Fruit fly (Drosophila melanogaster) whole organism, pupa: ENCODE data around the gene CG13999.
A peak's percentile ranks its signal among the peaks of the same experiment; 100 is the strongest.

Source experiments
- CG10348 ChIP-seq: fragments of 200-800 bp; sonication (Bioruptor generic); IDR thresholded peaks from 2 replicates; pipeline ENCODE4 v1.3.6; 2022; ENCODE audit warnings: missing biosample characterization, missing genetic modification characterization
- CG12605 ChIP-seq: fragments of 200-800 bp; sonication (Bioruptor generic); IDR thresholded peaks from 2 replicates; pipeline ENCODE4 v1.3.6; 2022; ENCODE audit warnings: missing biosample characterization, missing genetic modification characterization
- CG13204 ChIP-seq: fragments of 200-800 bp; sonication (Bioruptor generic); optimal IDR thresholded peaks from 2 replicates; lab custom pipeline; 2018; ENCODE audit warnings: missing biosample characterization, mild to moderate bottlenecking, missing genetic modification characterization, moderate library complexity
- CG14655 ChIP-seq: fragments of 200-800 bp; sonication (Bioruptor generic); optimal IDR thresholded peaks from 3 replicates; lab custom pipeline; 2017; ENCODE audit warnings: mild to moderate bottlenecking, missing biosample characterization, missing genetic modification reagents, missing genetic modification characterization
- CG15710 ChIP-seq: fragments of 200-800 bp; sonication (Bioruptor generic); optimal IDR thresholded peaks from 2 replicates; lab custom pipeline; 2018; ENCODE audit warnings: missing biosample characterization, mild to moderate bottlenecking, missing genetic modification characterization, moderate library complexity
- CG17806 ChIP-seq: fragments of 200-800 bp; sonication (Bioruptor generic); optimal IDR thresholded peaks from 2 replicates; lab custom pipeline; 2018; ENCODE audit warnings: missing biosample characterization, mild to moderate bottlenecking, missing genetic modification characterization, moderate library complexity
- CG32121 ChIP-seq: fragments of 200-800 bp; sonication (Bioruptor generic); IDR thresholded peaks from 2 replicates; pipeline ENCODE4 v1.3.6; 2022; ENCODE audit warnings: missing biosample characterization, missing genetic modification characterization
- CG34367 ChIP-seq: fragments of 200-800 bp; sonication (Bioruptor generic); optimal IDR thresholded peaks from 2 replicates; lab custom pipeline; 2018; ENCODE audit warnings: missing biosample characterization, mild to moderate bottlenecking, missing genetic modification characterization
- CG4496 ChIP-seq: fragments of 200-800 bp; sonication (Bioruptor generic); IDR thresholded peaks from 3 replicates; pipeline ENCODE4 v1.3.6; 2022; ENCODE audit warnings: missing biosample characterization, missing genetic modification characterization
- CG8159 ChIP-seq: fragments of 200-800 bp; sonication (Bioruptor generic); optimal IDR thresholded peaks from 3 replicates; lab custom pipeline; 2018; ENCODE audit warnings: missing biosample characterization, mild to moderate bottlenecking, missing genetic modification characterization, moderate library complexity
- CG8301 ChIP-seq: fragments of 200-800 bp; sonication (Bioruptor generic); optimal IDR thresholded peaks from 2 replicates; lab custom pipeline; 2018; ENCODE audit warnings: missing biosample characterization, mild to moderate bottlenecking, missing genetic modification characterization
- CG9948 ChIP-seq: fragments of 200-800 bp; sonication (Bioruptor generic); optimal IDR thresholded peaks from 2 replicates; lab custom pipeline; 2018; ENCODE audit warnings: missing biosample characterization, mild to moderate bottlenecking, missing genetic modification characterization, moderate library complexity
- D1 ChIP-seq: fragments of 200-800 bp; sonication (Bioruptor generic); optimal IDR thresholded peaks from 2 replicates; lab custom pipeline; 2018; ENCODE audit warnings: missing biosample characterization, mild to moderate bottlenecking, missing genetic modification characterization, moderate library complexity
- EcR ChIP-seq: fragments of 200-800 bp; sonication (Bioruptor generic); optimal IDR thresholded peaks from 3 replicates; lab custom pipeline; 2019; ENCODE audit warnings: missing biosample characterization, missing genetic modification characterization, mild to moderate bottlenecking, moderate library complexity, missing genetic modification reagents
- Ets98B ChIP-seq: fragments of 200-800 bp; sonication (Bioruptor generic); IDR thresholded peaks from 2 replicates; pipeline ENCODE4 v1.3.6; 2022; ENCODE audit warnings: missing biosample characterization, missing genetic modification characterization
- Pif1A ChIP-seq: fragments of 200-800 bp; sonication (Bioruptor generic); optimal IDR thresholded peaks from 3 replicates; lab custom pipeline; 2016; ENCODE audit warnings: missing biosample characterization, missing genetic modification characterization
- Pif1B ChIP-seq: fragments of 200-800 bp; sonication (Bioruptor generic); optimal IDR thresholded peaks from 3 replicates; lab custom pipeline; 2016; ENCODE audit warnings: missing biosample characterization, missing genetic modification characterization
- Snoo ChIP-seq: fragments of 200-800 bp; sonication (Bioruptor generic); optimal IDR thresholded peaks from 3 replicates; lab custom pipeline; 2017; ENCODE audit warnings: missing biosample characterization, mild to moderate bottlenecking, missing genetic modification characterization, inconsistent platforms
- fd96Ca ChIP-seq: fragments of 200-800 bp; sonication (Bioruptor generic); IDR thresholded peaks from 3 replicates; pipeline ENCODE4 v1.3.6; 2022; ENCODE audit warnings: missing biosample characterization, missing genetic modification characterization
- gl ChIP-seq: fragments of 200-800 bp; sonication (Bioruptor generic); optimal IDR thresholded peaks from 2 replicates; lab custom pipeline; 2018; ENCODE audit warnings: missing biosample characterization, mild to moderate bottlenecking, missing genetic modification characterization
- rn ChIP-seq: fragments of 200-800 bp; sonication (Bioruptor generic); IDR thresholded peaks from 2 replicates; pipeline ENCODE4 v1.3.6; 2022; ENCODE audit warnings: missing biosample characterization, missing genetic modification characterization

Gene CG13999

dm6 chr2L:5948775-5949526, 7.3 kb downstream of the CG13999 start, which contains the start of gene CG9044:
Gene CG9044, plus strand, starts transcription at chr2L:5949450.
- TF ChIP-seq CG32121, result 0 out of 2 replicates have a peak, but pooled peaks have one; percentile 40
- peak; percentile 15; the same call in 1 of the 2 replicates for TF ChIP-seq rn (GFP tag; lab: Robert Waterston, UW)
- no peak; the same call in 2 of the 3 replicates for TF ChIP-seq fd96Ca (GFP tag; lab: Robert Waterston, UW)
- peak; percentile 16 for TF ChIP-seq CG15710

dm6 chr2L:5947504-5947903, 8.8 kb downstream of the CG13999 start:
- TF ChIP-seq CG15710, result no peak
- no peak for TF ChIP-seq CG12605
- no peak for TF ChIP-seq CG32121
- no peak for TF ChIP-seq fd96Ca (GFP tag; lab: Robert Waterston, UW)
- TF ChIP-seq Pif1B (GFP tag; lab: Kevin White, UChicago), result no peak
- TF ChIP-seq D1, result no peak
- TF ChIP-seq CG34367, result no peak
- TF ChIP-seq Pif1A, result no peak
- no peak for TF ChIP-seq CG13204
- TF ChIP-seq CG8301 (tag; lab: Kevin White, UChicago), result no peak
- no peak for TF ChIP-seq Snoo (tag; lab: Kevin White, UChicago)
- no peak for TF ChIP-seq rn (GFP tag; lab: Robert Waterston, UW)
- TF ChIP-seq CG10348 (GFP tag; lab: Robert Waterston, UW), result no peak
- TF ChIP-seq CG17806, result no peak
- TF ChIP-seq gl (tag; lab: Kevin White, UChicago), result no peak
- TF ChIP-seq CG9948 (tag; lab: Kevin White, UChicago), result no peak
- TF ChIP-seq CG14655, result no peak
- no peak for TF ChIP-seq CG4496 (GFP tag; lab: Robert Waterston, UW)
- no peak for TF ChIP-seq EcR (GFP tag; lab: Kevin White, UChicago)
- no peak for TF ChIP-seq CG8159 (tag; lab: Kevin White, UChicago)

- TF ChIP-seq CG8159 (tag; lab: Kevin White, UChicago) (no peak), CG13204 (no peak), CG4496 (GFP tag; lab: Robert Waterston, UW) (no peak), D1 (no peak), Ets98B (GFP tag; lab: Robert Waterston, UW) (no peak), CG17806 (no peak), Pif1A (no peak), CG10348 (GFP tag; lab: Robert Waterston, UW) (no peak), CG32121 (no peak), CG9948 (tag; lab: Kevin White, UChicago) (no peak), fd96Ca (GFP tag; lab: Robert Waterston, UW) (no peak), CG12605 (no peak), gl (tag; lab: Kevin White, UChicago) (no peak), CG15710 (no peak), CG34367 (no peak), CG14655 (no peak)
- TF ChIP-seq, all 21 proteins: peak for 0
These were observed 9.5 kb downstream of the CG13999 start for dm6 chr2L:5946728-5947127.

- TF ChIP-seq CG17806 (no peak), gl (tag; lab: Kevin White, UChicago) (no peak)
- TF ChIP-seq, all 21 proteins: peak for 0
These were observed 10.4 kb downstream of the CG13999 start for dm6 chr2L:5945651-5946547.

- TF ChIP-seq EcR (GFP tag; lab: Kevin White, UChicago) (peak; percentile 89), Ets98B (GFP tag; lab: Robert Waterston, UW) (peak; percentile 15; the same call in 1 of the 2 replicates), CG12605 (peak; percentile 65; the same call in 1 of the 2 replicates), Pif1A (no peak)
These were observed 11.7 kb downstream of the CG13999 start for dm6 chr2L:5944305-5945282.
